Fruit fly (Drosophila melanogaster) whole organism, embryonic: Measurements from ENCODE around the gene CG18675.
A peak's percentile ranks its signal among the peaks of the same experiment; 100 is the strongest.

Source experiments
- ATbp ChIP-seq: fragments of 200-800 bp; sonication (Bioruptor generic); optimal IDR thresholded peaks from 2 replicates; lab custom pipeline; 2017; ENCODE audit warnings: missing biosample characterization, mild to moderate bottlenecking, missing genetic modification characterization, missing genetic modification reagents
- Antp ChIP-seq: fragments of 200-800 bp; sonication (Bioruptor generic); optimal IDR thresholded peaks from 3 replicates; lab custom pipeline; 2016; ENCODE audit warnings: missing biosample characterization, missing genetic modification characterization
- Bgb ChIP-seq: fragments of 200-800 bp; sonication (Bioruptor generic); IDR thresholded peaks from 2 replicates; pipeline ENCODE4 v1.3.6; 2022; ENCODE audit warnings: missing biosample characterization, missing genetic modification characterization; ENCODE audit not compliant: partially characterized antibody
- BtbVII ChIP-seq: fragments of 200-800 bp; sonication (Bioruptor generic); optimal IDR thresholded peaks from 3 replicates; lab custom pipeline; 2017; ENCODE audit warnings: missing biosample characterization, mild to moderate bottlenecking, missing genetic modification characterization
- CG13624 ChIP-seq: fragments of 200-800 bp; sonication (Bioruptor generic); optimal IDR thresholded peaks from 2 replicates; lab custom pipeline; 2016; ENCODE audit warnings: missing biosample characterization, missing genetic modification characterization
- CG13894 ChIP-seq: fragments of 200-800 bp; sonication (Bioruptor generic); optimal IDR thresholded peaks from 3 replicates; lab custom pipeline; 2018; ENCODE audit warnings: missing biosample characterization, mild to moderate bottlenecking, missing genetic modification characterization, moderate library complexity
- CG1529 ChIP-seq: fragments of 200-800 bp; sonication (Bioruptor generic); optimal IDR thresholded peaks from 3 replicates; lab custom pipeline; 2018; ENCODE audit warnings: missing biosample characterization, missing genetic modification characterization
- CG1603 ChIP-seq: fragments of 200-800 bp; sonication (Bioruptor generic); optimal IDR thresholded peaks from 2 replicates; lab custom pipeline; 2019; ENCODE audit warnings: missing biosample characterization, mild to moderate bottlenecking, missing genetic modification characterization, moderate library complexity
- CG16815 ChIP-seq: fragments of 200-800 bp; sonication (Bioruptor generic); optimal IDR thresholded peaks from 3 replicates; lab custom pipeline; 2017; ENCODE audit warnings: missing biosample characterization, mild to moderate bottlenecking, missing genetic modification characterization
- CG16863 ChIP-seq: fragments of 200-800 bp; sonication (Bioruptor generic); optimal IDR thresholded peaks from 3 replicates; lab custom pipeline; 2016; ENCODE audit warnings: missing biosample characterization, missing genetic modification characterization
- CG18011 ChIP-seq: fragments of 200-800 bp; sonication (Bioruptor generic); optimal IDR thresholded peaks from 2 replicates; lab custom pipeline; 2017; ENCODE audit warnings: missing biosample characterization, missing genetic modification characterization, mild to moderate bottlenecking, moderate library complexity, missing genotype
- CG32767 ChIP-seq: fragments of 200-800 bp; sonication (Bioruptor generic); IDR thresholded peaks from 2 replicates; pipeline ENCODE4 v1.3.6; 2022; ENCODE audit warnings: missing biosample characterization, missing genetic modification characterization
- CG34224 ChIP-seq: fragments of 200-800 bp; sonication (Bioruptor generic); IDR thresholded peaks from 3 replicates; pipeline ENCODE4 v1.3.6; 2022; ENCODE audit warnings: missing biosample characterization, missing genetic modification characterization; ENCODE audit not compliant: partially characterized antibody
- CG7839 ChIP-seq: fragments of 200-800 bp; sonication (Bioruptor generic); optimal IDR thresholded peaks from 3 replicates; lab custom pipeline; 2018; ENCODE audit warnings: missing biosample characterization, mild to moderate bottlenecking, missing genetic modification characterization, moderate library complexity
- CG7963 ChIP-seq: fragments of 200-800 bp; sonication (Bioruptor generic); IDR thresholded peaks from 3 replicates; pipeline ENCODE4 v1.3.6; 2022; ENCODE audit warnings: missing biosample characterization, missing genetic modification characterization; ENCODE audit not compliant: partially characterized antibody
- CG8478 ChIP-seq: fragments of >200 bp; optimal IDR thresholded peaks from 2 replicates; lab custom pipeline; 2018
- CG9932 ChIP-seq: fragments of 200-800 bp; sonication (Bioruptor generic); IDR thresholded peaks from 2 replicates; pipeline ENCODE4 v1.3.6; 2022; ENCODE audit warnings: missing biosample characterization, missing genetic modification characterization
- CoRest ChIP-seq: fragments of 200-800 bp; sonication (Bioruptor generic); optimal IDR thresholded peaks from 3 replicates; lab custom pipeline; 2018; ENCODE audit warnings: missing biosample characterization, mild to moderate bottlenecking, missing genetic modification characterization, moderate library complexity
- Dip3 ChIP-seq: fragments of 200-800 bp; sonication (Bioruptor generic); optimal IDR thresholded peaks from 3 replicates; lab custom pipeline; 2016; ENCODE audit warnings: missing biosample characterization, missing genetic modification characterization
- HLH4C ChIP-seq: fragments of 200-800 bp; sonication (Bioruptor generic); IDR thresholded peaks from 3 replicates; pipeline ENCODE4 v1.3.6; 2022; ENCODE audit warnings: missing biosample characterization, missing genetic modification characterization; ENCODE audit not compliant: partially characterized antibody
- HmgD ChIP-seq: fragments of 200-800 bp; sonication (Bioruptor generic); optimal IDR thresholded peaks from 3 replicates; lab custom pipeline; 2016; ENCODE audit warnings: missing biosample characterization, missing genetic modification characterization
- Hmr ChIP-seq: fragments of 200-800 bp; sonication (Bioruptor generic); optimal IDR thresholded peaks from 3 replicates; lab custom pipeline; 2017; ENCODE audit warnings: mild to moderate bottlenecking, missing biosample characterization, missing genetic modification reagents, missing genetic modification characterization
- Lim3 ChIP-seq: fragments of 200-800 bp; sonication (Bioruptor generic); IDR thresholded peaks from 2 replicates; pipeline ENCODE4 v1.3.6; 2022; ENCODE audit warnings: missing biosample characterization, missing genetic modification characterization
- MBD-R2 ChIP-seq: fragments of 200-800 bp; sonication (Bioruptor generic); IDR thresholded peaks from 2 replicates; pipeline ENCODE4 v1.3.6; 2022; ENCODE audit warnings: missing biosample characterization, missing genetic modification characterization
- MESR4 ChIP-seq: fragments of 200-800 bp; sonication (Bioruptor generic); optimal IDR thresholded peaks from 2 replicates; lab custom pipeline; 2018; ENCODE audit warnings: missing biosample characterization, mild to moderate bottlenecking, missing genetic modification characterization, moderate library complexity
- Neu2 ChIP-seq: fragments of 200-800 bp; sonication (Bioruptor generic); optimal IDR thresholded peaks from 3 replicates; lab custom pipeline; 2016; ENCODE audit warnings: missing biosample characterization, missing genetic modification characterization, borderline replicate concordance
- Sin3A ChIP-seq: fragments of >200 bp; optimal IDR thresholded peaks from 2 replicates; lab custom pipeline; 2018
- Six4 ChIP-seq: fragments of 200-800 bp; sonication (Bioruptor generic); optimal IDR thresholded peaks from 2 replicates; lab custom pipeline; 2016; ENCODE audit warnings: missing biosample characterization, missing genetic modification characterization
- Sry-δ ChIP-seq: fragments of 200-800 bp; sonication (Bioruptor generic); optimal IDR thresholded peaks from 2 replicates; lab custom pipeline; 2016; ENCODE audit warnings: missing biosample characterization, missing genetic modification characterization
- Xrp1 ChIP-seq: fragments of 200-800 bp; sonication (Bioruptor generic); IDR thresholded peaks from 2 replicates; pipeline ENCODE4 v1.3.6; 2022; ENCODE audit warnings: missing biosample characterization, missing genetic modification characterization
- YL-1 ChIP-seq: fragments of 200-800 bp; sonication (Bioruptor generic); optimal IDR thresholded peaks from 3 replicates; lab custom pipeline; 2017; ENCODE audit warnings: missing biosample characterization, mild to moderate bottlenecking, missing genetic modification characterization
- abd-A ChIP-seq: fragments of 200-800 bp; sonication (Bioruptor generic); optimal IDR thresholded peaks from 3 replicates; lab custom pipeline; 2019; ENCODE audit warnings: missing biosample characterization, mild to moderate bottlenecking, missing genetic modification characterization, moderate library complexity
- bcd ChIP-seq: fragments of 200-800 bp; sonication (Bioruptor generic); optimal IDR thresholded peaks from 2 replicates; lab custom pipeline; 2017; ENCODE audit warnings: missing biosample characterization, mild to moderate bottlenecking, missing genetic modification characterization
- dmrt99B ChIP-seq: fragments of 200-800 bp; sonication (Bioruptor generic); optimal IDR thresholded peaks from 2 replicates; lab custom pipeline; 2018; ENCODE audit warnings: missing biosample characterization, mild to moderate bottlenecking, missing genetic modification characterization, moderate library complexity
- dysf ChIP-seq: fragments of 200-800 bp; sonication (Bioruptor generic); IDR thresholded peaks from 3 replicates; pipeline ENCODE4 v1.3.6; 2022; ENCODE audit warnings: missing biosample characterization, missing genetic modification characterization
- en ChIP-seq: fragments of 200-800 bp; sonication (Bioruptor generic); optimal IDR thresholded peaks from 2 replicates; lab custom pipeline; 2016; ENCODE audit warnings: missing biosample characterization, missing genetic modification characterization
- exex ChIP-seq: fragments of 200-800 bp; sonication (Bioruptor generic); optimal IDR thresholded peaks from 4 replicates; lab custom pipeline; 2018; ENCODE audit warnings: missing biosample characterization, mild to moderate bottlenecking, missing genetic modification characterization, moderate library complexity
- ftz-f1 ChIP-seq: fragments of 200-800 bp; sonication (Bioruptor generic); optimal IDR thresholded peaks from 2 replicates; lab custom pipeline; 2016; ENCODE audit warnings: missing biosample characterization, missing genetic modification characterization
- h ChIP-seq: fragments of >200 bp; optimal IDR thresholded peaks from 2 replicates; lab custom pipeline; 2017
- kah ChIP-seq: fragments of 200-800 bp; sonication (Bioruptor generic); optimal IDR thresholded peaks from 2 replicates; lab custom pipeline; 2018; ENCODE audit warnings: missing biosample characterization, mild to moderate bottlenecking, missing genetic modification characterization
- kay ChIP-seq: fragments of 200-800 bp; sonication (Bioruptor generic); optimal IDR thresholded peaks from 2 replicates; lab custom pipeline; 2016; ENCODE audit warnings: missing biosample characterization, missing genetic modification characterization
- ken ChIP-seq: fragments of 200-800 bp; sonication (Bioruptor generic); IDR thresholded peaks from 3 replicates; pipeline ENCODE4 v1.3.6; 2022; ENCODE audit warnings: missing biosample characterization, missing genetic modification characterization
- klu ChIP-seq: fragments of 200-800 bp; sonication (Bioruptor generic); IDR thresholded peaks from 2 replicates; pipeline ENCODE4 v1.3.6; 2022; ENCODE audit warnings: missing biosample characterization, missing genetic modification characterization
- kni ChIP-seq: fragments of 200-800 bp; sonication (Bioruptor generic); optimal IDR thresholded peaks from 3 replicates; lab custom pipeline; 2017; ENCODE audit warnings: mild to moderate bottlenecking, missing biosample characterization, missing genetic modification reagents, missing genetic modification characterization
- otp ChIP-seq: fragments of 200-800 bp; sonication (Bioruptor generic); IDR thresholded peaks from 3 replicates; pipeline ENCODE4, ENCODE4 v1.3.6; 2022; ENCODE audit warnings: missing biosample characterization, missing genetic modification characterization
- psq ChIP-seq: fragments of 200-800 bp; sonication (Bioruptor generic); optimal IDR thresholded peaks from 2 replicates; lab custom pipeline; 2017; ENCODE audit warnings: missing biosample characterization, missing genetic modification characterization
- sens ChIP-seq: fragments of 200-800 bp; sonication (Bioruptor generic); peaks from one replicate; lab custom pipeline; 2016; ENCODE audit warnings: missing biosample characterization, missing genetic modification characterization
- sqz ChIP-seq: fragments of 200-800 bp; sonication (Bioruptor generic); optimal IDR thresholded peaks from 3 replicates; lab custom pipeline; 2018; ENCODE audit warnings: missing biosample characterization, mild to moderate bottlenecking, missing genetic modification characterization
- tio ChIP-seq: fragments of 200-800 bp; sonication (Bioruptor generic); optimal IDR thresholded peaks from 2 replicates; lab custom pipeline; 2017; ENCODE audit warnings: missing biosample characterization, missing genetic modification characterization, inconsistent platforms
- tna ChIP-seq: fragments of 200-800 bp; sonication (Bioruptor generic); IDR thresholded peaks from 2 replicates; pipeline ENCODE4 v1.3.6; 2022; ENCODE audit warnings: missing biosample characterization, missing genetic modification characterization; ENCODE audit not compliant: partially characterized antibody
- zfh1 ChIP-seq: fragments of 200-800 bp; sonication (Bioruptor generic); IDR thresholded peaks from 3 replicates; pipeline ENCODE4 v1.3.6; 2022; ENCODE audit warnings: missing biosample characterization, missing genetic modification characterization

Gene CG18675

DNA sequence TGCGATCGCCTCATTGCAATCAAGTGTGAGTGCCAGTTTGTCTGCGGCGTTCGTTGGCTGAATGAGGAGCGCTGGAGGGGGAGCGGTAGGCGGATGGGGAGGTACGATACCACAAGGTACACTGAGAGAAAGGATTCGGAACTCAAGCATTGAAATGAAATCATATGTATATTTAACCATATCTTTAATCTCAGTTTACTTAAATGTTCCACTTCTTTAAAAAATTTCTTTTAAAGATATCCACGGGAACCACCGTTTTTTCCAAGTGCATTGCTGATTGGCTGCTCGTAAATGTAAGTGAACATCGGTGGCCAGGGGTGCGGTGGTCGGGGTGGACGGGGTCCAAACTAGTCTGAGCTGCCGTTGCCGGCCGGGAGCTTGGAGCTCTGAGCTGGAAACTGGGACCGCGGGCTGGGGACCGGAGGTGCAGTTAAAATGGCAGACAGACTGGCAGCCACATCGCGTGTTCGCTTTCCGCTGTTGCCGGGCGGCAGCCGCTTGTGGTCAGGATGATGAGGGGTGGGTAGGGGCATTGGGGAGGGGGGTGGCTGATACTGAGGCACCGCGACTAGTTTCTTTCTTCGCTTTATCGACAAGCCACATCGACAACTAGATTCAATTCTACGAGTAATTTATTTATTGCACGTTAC lies 54.6 kb downstream of the CG18675 start (continued):
- TF ChIP-seq Neu2 (GFP tag; lab: Kevin White, UChicago) (peak; percentile 23), Six4 (peak; percentile 94), dmrt99B (peak; percentile 98), en (GFP tag; lab: Kevin White, UChicago) (peak; percentile 89), CG1529 (GFP tag; lab: Kevin White, UChicago) (peak; percentile 98), HLH4C (GFP tag; lab: Robert Waterston, UW) (no peak), ATbp (GFP tag; lab: Kevin White, UChicago) (peak; percentile 99), Bgb (no peak), kah (GFP tag; lab: Kevin White, UChicago) (peak; percentile 96), sqz (peak; percentile 92), tio (GFP tag; lab: Kevin White, UChicago) (peak; percentile 84), Sry-δ (GFP tag; lab: Kevin White, UChicago) (peak; percentile 68), Hmr (GFP tag; lab: Kevin White, UChicago) (peak; percentile 90), psq (GFP tag; lab: Kevin White, UChicago) (peak; percentile 92), BtbVII (GFP tag; lab: Kevin White, UChicago) (peak; percentile 90), CG13894 (peak; percentile 34), MBD-R2 (GFP tag; lab: Robert Waterston, UW) (peak; percentile 84), kni (peak; percentile 96), abd-A (peak; percentile 90), CG9932 (GFP tag; lab: Robert Waterston, UW) (peak; percentile 67), dysf (peak; percentile 97), klu (GFP tag; lab: Robert Waterston, UW) (peak; percentile 87), Lim3 (GFP tag; lab: Robert Waterston, UW) (peak; percentile 96), CG34224 (GFP tag; lab: Robert Waterston, UW) (no peak), bcd (GFP tag; lab: Kevin White, UChicago) (peak; percentile 92), Antp (peak; percentile 94), CG8478 (lab: Kevin White, UChicago) (no peak), CG32767 (GFP tag; lab: Robert Waterston, UW) (peak; percentile 95), ken (GFP tag; lab: Robert Waterston, UW) (peak; percentile 98), Xrp1 (GFP tag; lab: Robert Waterston, UW) (peak; percentile 98), HmgD (peak; percentile 77), kay (GFP tag; lab: Kevin White, UChicago) (peak; percentile 87), ftz-f1 (GFP tag; lab: Kevin White, UChicago) (peak; percentile 78), h (lab: Kevin White, UChicago) (no peak), CG18011 (peak; percentile 74), CG16863 (GFP tag; lab: Kevin White, UChicago) (peak; percentile 97), CG7839 (peak; percentile 97), CoRest (peak; percentile 97), zfh1 (peak; percentile 98), CG13624 (GFP tag; lab: Kevin White, UChicago) (peak; percentile 90), otp (GFP tag; lab: Robert Waterston, UW) (peak; percentile 99), tna (GFP tag; lab: Robert Waterston, UW) (no peak), exex (tag; lab: Kevin White, UChicago) (peak; percentile 51), CG1603 (tag; lab: Kevin White, UChicago) (peak; percentile 98), CG7963 (GFP tag; lab: Robert Waterston, UW) (no peak), YL-1 (peak; percentile 83), Dip3 (GFP tag; lab: Kevin White, UChicago) (peak; percentile 70), CG16815 (GFP tag; lab: Kevin White, UChicago) (peak; percentile 90), Sin3A (no peak), MESR4 (GFP tag; lab: Kevin White, UChicago) (peak; percentile 56), sens (peak; percentile 100)
